Fruit fly (Drosophila melanogaster): ENCODE data around the gene Wdr81.
A peak's percentile ranks its signal among the peaks of the same experiment; 100 is the strongest.

The Wdr81 gene

DNA sequence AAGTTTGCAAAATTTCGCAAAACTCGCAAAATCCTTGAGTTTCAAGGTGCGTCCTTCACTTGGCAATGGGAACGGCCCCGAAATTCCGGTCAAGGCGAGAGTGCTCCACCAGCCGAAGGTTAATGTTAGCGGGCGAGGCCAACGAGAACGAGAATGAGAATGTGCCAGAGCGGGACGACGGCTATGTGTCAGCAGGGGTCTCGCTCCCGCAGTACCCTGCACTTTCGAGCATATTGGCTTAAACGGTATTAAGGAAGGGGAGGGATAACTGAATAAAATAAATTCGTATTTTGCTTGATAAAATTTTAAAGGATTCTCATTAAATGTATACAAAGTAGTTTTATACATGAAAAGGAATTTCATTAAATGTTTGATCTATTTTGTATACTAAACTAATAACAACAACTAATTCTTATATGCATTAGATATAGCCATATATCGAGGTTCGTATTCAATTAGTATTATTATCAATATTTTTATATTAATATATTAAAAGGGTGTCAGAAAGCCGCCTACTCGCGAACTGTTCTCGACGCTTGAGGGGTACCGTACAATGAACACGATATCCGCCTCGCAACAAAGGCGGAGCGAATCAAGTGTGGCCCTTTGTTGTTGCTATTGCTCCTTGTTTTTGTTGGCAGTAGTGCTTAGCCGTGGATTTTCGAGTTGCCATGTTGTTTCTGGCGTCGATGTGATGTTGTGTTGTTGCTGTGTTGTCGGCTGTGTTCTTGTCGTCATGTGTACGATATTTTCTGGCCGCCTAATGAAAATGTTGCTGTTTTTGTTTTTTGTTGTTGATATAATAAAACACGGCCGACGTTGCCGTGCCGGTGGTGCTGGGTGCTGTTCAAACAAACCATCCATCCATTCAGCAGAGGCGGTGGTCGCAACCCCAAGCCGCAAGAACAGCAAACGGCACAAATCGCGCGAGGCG is 14.1 kb downstream of the Wdr81 start (continued):
- TF ChIP-seq CG1233 (GFP tag; optimal IDR thresholded peaks at IDR 0.05) (peak; percentile 95), CG15073 (GFP tag; optimal IDR thresholded peaks at IDR 0.05) (peak; percentile 52), CG42726 (GFP tag; IDR thresholded peaks at IDR 0.05; ENCODE audit: partially characterized antibody) (no peak), Atf3 (GFP tag; optimal IDR thresholded peaks at IDR 0.05) (peak; percentile 57), jumu (GFP tag; optimal IDR thresholded peaks at IDR 0.05) (peak; percentile 51), fd3F (GFP tag; optimal IDR thresholded peaks at IDR 0.05) (peak; percentile 92), CG7556 (GFP tag; optimal IDR thresholded peaks at IDR 0.05) (peak; percentile 99), Drgx (GFP tag; IDR thresholded peaks at IDR 0.05) (no peak), CG6689 (GFP tag; IDR thresholded peaks at IDR 0.05) (no peak), pum (GFP tag; optimal IDR thresholded peaks at IDR 0.05) (peak; percentile 62), sisA (GFP tag; IDR thresholded peaks at IDR 0.05) (no peak), CG1603 (tag; optimal IDR thresholded peaks at IDR 0.05) (peak; percentile 58), wor (GFP tag; IDR thresholded peaks at IDR 0.05) (no peak), Myb (GFP tag; optimal IDR thresholded peaks at IDR 0.05) (peak; percentile 37), lilli (GFP tag; optimal IDR thresholded peaks at IDR 0.05) (peak; percentile 83), CG17328 (GFP tag; IDR thresholded peaks at IDR 0.05) (no peak), CG33557 (GFP tag; optimal IDR thresholded peaks at IDR 0.05) (peak; percentile 95), CG6654 (GFP tag; optimal IDR thresholded peaks at IDR 0.05) (peak; percentile 83), CoRest (tag; optimal IDR thresholded peaks at IDR 0.05) (peak; percentile 99), NFAT (GFP tag; IDR thresholded peaks at IDR 0.05) (no peak), tx (GFP tag; optimal IDR thresholded peaks at IDR 0.05) (peak; percentile 55), CG12236 (GFP tag; optimal IDR thresholded peaks at IDR 0.05) (no peak), CG9609 (GFP tag; optimal IDR thresholded peaks at IDR 0.05) (peak; percentile 35), CG9876 (GFP tag; optimal IDR thresholded peaks at IDR 0.05) (peak; percentile 11), Jarid2 (GFP tag; optimal IDR thresholded peaks at IDR 0.05) (peak; percentile 79), ERR (GFP tag; optimal IDR thresholded peaks at IDR 0.05) (peak; percentile 82), Camta (GFP tag; optimal IDR thresholded peaks at IDR 0.05) (peak; percentile 78), Hr3 (GFP tag; optimal IDR thresholded peaks at IDR 0.05) (peak; percentile 97), CG8944 (GFP tag; optimal IDR thresholded peaks at IDR 0.05) (peak; percentile 38), H2.0 (GFP tag; IDR thresholded peaks at IDR 0.05) (no peak), caup (GFP tag; optimal IDR thresholded peaks at IDR 0.05; ENCODE audit: severe bottlenecking) (peak; percentile 94), CG3838 (GFP tag; optimal IDR thresholded peaks at IDR 0.05) (peak; percentile 99), trh (GFP tag; optimal IDR thresholded peaks at IDR 0.05) (peak; percentile 88), psq (GFP tag; optimal IDR thresholded peaks at IDR 0.05) (peak; percentile 74), NC2α (GFP tag; optimal IDR thresholded peaks at IDR 0.05) (peak; percentile 0), CG7987 (GFP tag; optimal IDR thresholded peaks at IDR 0.05) (peak; percentile 56), CG16815 (GFP tag; optimal IDR thresholded peaks at IDR 0.05) (peak; percentile 94), bab2 (GFP tag; optimal IDR thresholded peaks at IDR 0.05) (peak; percentile 53), tin (GFP tag; optimal IDR thresholded peaks at IDR 0.05) (peak; percentile 87), sc (optimal IDR thresholded peaks at IDR 0.05) (no peak), sc (GFP tag; optimal IDR thresholded peaks at IDR 0.05) (peak; percentile 92), Abd-B (GFP tag; optimal IDR thresholded peaks at IDR 0.05) (peak; percentile 94), NfI (GFP tag; optimal IDR thresholded peaks at IDR 0.05) (peak; percentile 91), Atf6 (GFP tag; IDR thresholded peaks at IDR 0.05) (no peak), CG10274 (GFP tag; optimal IDR thresholded peaks at IDR 0.05) (peak; percentile 95), CG18619 (GFP tag; optimal IDR thresholded peaks at IDR 0.05) (peak; percentile 97), CG12219 (GFP tag; optimal IDR thresholded peaks at IDR 0.05) (peak; percentile 74), insv (GFP tag; optimal IDR thresholded peaks at IDR 0.05) (peak in 1 of 2 experiments; percentile 47), kah (GFP tag; optimal IDR thresholded peaks at IDR 0.05) (peak; percentile 42)
